Worm (Caenorhabditis elegans) whole organism, L2 larva: Measurements from ENCODE around the gene rund-1.

Experiments
- C34F6.9 ChIP-seq: fragments of 150-350 bp; optimal IDR thresholded peaks from 2 replicates; lab custom pipeline; 2014; ENCODE audit warnings: missing biosample characterization, missing genetic modification characterization
- F13H6.1 ChIP-seq: sonication (generic microtip); optimal IDR thresholded peaks from 2 replicates; lab custom pipeline; 2016; ENCODE audit warnings: missing genetic modification characterization, missing compliant biosample characterization
- Y55F3AM.14 ChIP-seq: fragments of 200-800 bp; sonication (Bioruptor generic); optimal IDR thresholded peaks from 2 replicates; lab custom pipeline; 2018; ENCODE audit warnings: mild to moderate bottlenecking, missing genetic modification characterization, missing compliant biosample characterization
- ZK546.5 ChIP-seq: sonication (generic microtip); optimal IDR thresholded peaks from 2 replicates; lab custom pipeline; 2017; ENCODE audit warnings: missing biosample characterization, missing genetic modification characterization
- alr-1 ChIP-seq: fragments of 150-350 bp; optimal IDR thresholded peaks from 2 replicates; lab custom pipeline; 2014; ENCODE audit warnings: missing biosample characterization, missing genetic modification characterization
- ama-1 ChIP-seq: fragments of 150-350 bp; optimal IDR thresholded peaks from 2 replicates; lab custom pipeline; 2018; ENCODE audit warnings: inconsistent platforms
- ceh-16 ChIP-seq: fragments of 150-350 bp; optimal IDR thresholded peaks from 2 replicates; lab custom pipeline; 2014; ENCODE audit warnings: missing biosample characterization, missing genetic modification characterization
- crh-2 ChIP-seq: sonication (generic microtip); optimal IDR thresholded peaks from 2 replicates; lab custom pipeline; 2017; ENCODE audit warnings: missing biosample characterization, missing genetic modification characterization
- dmd-4 ChIP-seq: sonication (generic microtip); optimal IDR thresholded peaks from 2 replicates; lab custom pipeline; 2017; ENCODE audit warnings: missing biosample characterization, missing genetic modification characterization
- egl-27 ChIP-seq: sonication (generic microtip); optimal IDR thresholded peaks from 3 replicates; lab custom pipeline; 2017; ENCODE audit warnings: missing biosample characterization, missing genetic modification reagents, missing genetic modification characterization
- elt-3 ChIP-seq: sonication (generic microtip); optimal IDR thresholded peaks from 2 replicates; lab custom pipeline; 2017; ENCODE audit warnings: missing biosample characterization, missing genetic modification characterization
- gmeb-1 ChIP-seq: fragments of 150-350 bp; optimal IDR thresholded peaks from 2 replicates; lab custom pipeline; 2014; ENCODE audit warnings: missing biosample characterization, missing genetic modification characterization
- lin-11 ChIP-seq: fragments of 150-350 bp; sonication (generic microtip); optimal IDR thresholded peaks from 2 replicates; lab custom pipeline; 2014; ENCODE audit warnings: missing biosample characterization, missing genetic modification characterization, inconsistent platforms, mixed read lengths
- lin-13 ChIP-seq: fragments of 150-350 bp; optimal IDR thresholded peaks from 2 replicates; lab custom pipeline; 2014; ENCODE audit warnings: missing biosample characterization, missing genetic modification reagents, missing genetic modification characterization
- mab-5 ChIP-seq: fragments of 150-350 bp; optimal IDR thresholded peaks from 2 replicates; lab custom pipeline; 2014; ENCODE audit warnings: missing biosample characterization, missing genetic modification characterization
- nhr-11 ChIP-seq: fragments of 150-350 bp; optimal IDR thresholded peaks from 2 replicates; lab custom pipeline; 2014; ENCODE audit warnings: missing biosample characterization, missing genetic modification characterization
- nhr-12 ChIP-seq: fragments of 150-350 bp; optimal IDR thresholded peaks from 2 replicates; lab custom pipeline; 2014; ENCODE audit warnings: missing biosample characterization, missing genetic modification characterization
- nhr-237 ChIP-seq: fragments of 150-350 bp; optimal IDR thresholded peaks from 2 replicates; lab custom pipeline; 2014; ENCODE audit warnings: missing biosample characterization, missing genetic modification characterization
- nhr-77 ChIP-seq: fragments of 150-350 bp; optimal IDR thresholded peaks from 2 replicates; lab custom pipeline; 2014; ENCODE audit warnings: missing biosample characterization, missing genetic modification characterization
- peb-1 ChIP-seq: fragments of 150-350 bp; optimal IDR thresholded peaks from 2 replicates; lab custom pipeline; 2014; ENCODE audit warnings: missing biosample characterization, missing genetic modification characterization
- sem-4 ChIP-seq: fragments of 150-350 bp; optimal IDR thresholded peaks from 2 replicates; lab custom pipeline; 2014; ENCODE audit warnings: missing biosample characterization, missing genetic modification reagents, missing genetic modification characterization
- skn-1 ChIP-seq: sonication (generic microtip); optimal IDR thresholded peaks from 2 replicates; lab custom pipeline; 2017; ENCODE audit warnings: missing biosample characterization, missing genetic modification characterization
- sma-3 ChIP-seq: sonication (generic microtip); optimal IDR thresholded peaks from 2 replicates; lab custom pipeline; 2016; ENCODE audit warnings: missing genetic modification reagents, missing genetic modification characterization, missing compliant biosample characterization
- sma-9 ChIP-seq, 2 experiments: fragments of 150-350 bp in 1 of 2; sonication (generic microtip) in 1 of 2; optimal IDR thresholded peaks; 2 replicates each; lab custom pipeline; 2014 to 2016; ENCODE audit warnings: missing genetic modification characterization in 2 of 2, mild to moderate bottlenecking in 1 of 2, missing biosample characterization in 1 of 2, missing compliant biosample characterization in 1 of 2, missing genetic modification reagents in 1 of 2, moderate library complexity in 1 of 2
- snpc-4 ChIP-seq: fragments of 150-350 bp; optimal IDR thresholded peaks from 2 replicates; lab custom pipeline; 2014; ENCODE audit warnings: missing biosample characterization, missing genetic modification characterization
- unc-39 ChIP-seq: fragments of 150-350 bp; optimal IDR thresholded peaks from 2 replicates; lab custom pipeline; 2014; ENCODE audit warnings: missing biosample characterization, missing genetic modification characterization
- zag-1 ChIP-seq: fragments of 150-350 bp; optimal IDR thresholded peaks from 2 replicates; lab custom pipeline; 2014; ENCODE audit warnings: missing biosample characterization, missing genetic modification characterization
- ztf-11 ChIP-seq: sonication (generic microtip); optimal IDR thresholded peaks from 2 replicates; lab custom pipeline; 2017; ENCODE audit warnings: missing biosample characterization, missing genetic modification characterization

The rund-1 gene

DNA sequence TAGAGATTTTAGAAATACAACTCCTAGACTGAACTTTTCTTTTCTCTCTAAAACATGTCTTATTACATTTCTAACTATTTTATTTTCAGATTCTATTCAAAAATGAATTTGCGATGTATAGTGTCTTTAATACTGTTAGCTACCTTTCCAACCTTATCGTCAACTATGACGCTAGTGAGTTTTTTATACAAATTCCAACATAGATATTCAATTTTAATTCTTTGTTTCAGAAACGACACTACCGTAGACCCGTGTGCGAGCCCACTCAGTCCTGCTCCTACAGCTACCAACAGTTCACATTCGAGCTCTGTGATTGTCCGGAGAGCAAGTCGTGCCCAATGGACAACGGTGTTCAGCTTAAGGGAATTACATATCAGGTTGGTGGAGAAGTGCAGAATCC, 32.4 kb downstream of the rund-1 start, which contains the start of gene M6.4:
Gene M6.4, plus strand, starts transcription at position 55 of the 400 bp plus-strand sequence.
- TF ChIP-seq unc-39 (no peak), sem-4 (tag; lab: Kevin White, UChicago) (no peak)

DNA sequence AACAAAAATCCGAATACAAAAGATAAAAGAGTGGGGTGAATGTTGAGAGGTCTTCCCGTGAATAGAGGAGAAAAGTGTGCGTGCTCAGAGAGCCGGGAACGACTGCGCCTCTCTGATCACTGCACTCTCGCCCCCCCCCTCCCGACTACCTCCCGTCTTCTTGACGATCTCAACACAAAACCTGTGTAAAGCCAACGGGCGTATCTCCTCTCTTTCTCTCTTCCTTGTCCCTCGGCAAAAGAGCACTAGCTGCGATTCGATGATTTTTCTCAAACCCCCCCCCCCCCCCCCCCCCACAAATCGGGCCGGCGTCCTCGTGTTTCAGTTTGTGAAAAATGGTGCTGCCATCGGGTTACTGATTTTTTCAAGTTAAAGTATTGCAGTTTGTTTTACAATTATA, 39.9 kb downstream of the rund-1 start:
- TF ChIP-seq snpc-4 (no peak), skn-1 (tag; lab: Kevin White, UChicago) (no peak), ama-1 (lab: Kevin White, UChicago) (no peak), peb-1 (no peak), gmeb-1 (tag; lab: Kevin White, UChicago) (no peak), elt-3 (tag; lab: Kevin White, UChicago) (no peak), C34F6.9 (no peak), lin-11 (tag; lab: Kevin White, UChicago) (no peak), nhr-12 (no peak), sma-9 (GFP tag; optimal IDR thresholded peaks at IDR 0.05; lab: Kevin White, UChicago) (no peak), sma-9 (tag; optimal IDR thresholded peaks at IDR 0.05; lab: Kevin White, UChicago) (no peak), Y55F3AM.14 (GFP tag; lab: Kevin White, UChicago) (no peak), alr-1 (tag; lab: Kevin White, UChicago) (no peak), zag-1 (tag; lab: Kevin White, UChicago) (no peak), ztf-11 (tag; lab: Kevin White, UChicago) (no peak), crh-2 (no peak), sem-4 (tag; lab: Kevin White, UChicago) (no peak), lin-13 (no peak), nhr-237 (tag; lab: Kevin White, UChicago) (no peak), F13H6.1 (tag; lab: Kevin White, UChicago) (no peak), unc-39 (no peak)

DNA sequence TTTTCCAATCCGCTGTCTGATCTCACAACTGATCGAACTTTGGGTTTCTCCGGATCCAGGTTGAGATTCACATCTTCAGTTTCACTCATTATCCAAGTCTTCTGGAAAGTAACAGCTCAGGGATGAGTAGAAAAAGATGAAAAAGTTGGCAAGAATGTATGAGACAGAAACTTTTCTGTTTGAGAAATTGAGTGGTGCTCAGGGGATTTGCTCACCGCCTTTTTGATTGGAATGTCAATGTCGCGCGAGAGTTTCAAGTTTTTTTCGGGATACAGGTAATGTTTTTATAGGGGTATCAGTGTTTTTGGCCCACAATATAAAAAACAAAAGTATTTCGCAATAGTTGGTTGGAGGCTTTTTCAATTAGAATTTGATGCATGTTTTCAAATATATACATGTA, 40.4 kb downstream of the rund-1 start, which contains the start of gene unc-96:
Gene unc-96, minus strand, starts transcription at position 101 of the 400 bp plus-strand sequence.
- TF ChIP-seq peb-1 (no peak), sma-9 (GFP tag; optimal IDR thresholded peaks at IDR 0.05; lab: Kevin White, UChicago) (no peak), sma-9 (tag; optimal IDR thresholded peaks at IDR 0.05; lab: Kevin White, UChicago) (no peak), dmd-4 (tag; lab: Kevin White, UChicago) (no peak), alr-1 (tag; lab: Kevin White, UChicago) (no peak), ceh-16 (tag; lab: Kevin White, UChicago) (no peak), sma-3 (GFP tag; lab: Kevin White, UChicago) (no peak), egl-27 (tag; lab: Kevin White, UChicago) (no peak), nhr-11 (tag; lab: Kevin White, UChicago) (no peak), gmeb-1 (tag; lab: Kevin White, UChicago) (no peak)
- TF ChIP-seq, all 48 proteins: peak for 0

DNA sequence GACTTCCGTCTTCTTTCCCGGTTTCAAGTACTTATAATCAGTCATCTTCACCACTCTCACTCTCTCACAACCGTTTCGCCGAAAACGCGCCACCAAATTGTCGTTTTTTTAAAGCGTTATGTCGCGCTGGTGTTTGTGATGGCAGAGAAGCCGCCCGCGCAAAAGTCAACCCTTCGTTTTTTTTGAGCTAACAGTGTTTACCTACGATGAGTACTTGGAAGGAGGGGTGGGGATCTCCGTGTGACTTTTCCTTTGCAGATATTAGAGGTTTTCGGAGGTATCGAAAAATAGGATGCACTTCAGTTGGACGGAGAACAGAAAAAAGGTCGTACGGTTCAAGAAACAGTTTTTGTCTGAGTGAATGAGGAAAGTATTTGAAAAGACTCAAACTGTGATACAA, 43.8 kb downstream of the rund-1 start:
- TF ChIP-seq mab-5 (no peak), F13H6.1 (tag; lab: Kevin White, UChicago) (peak; percentile 34)
- TF ChIP-seq, all 48 proteins: peak for 1

DNA sequence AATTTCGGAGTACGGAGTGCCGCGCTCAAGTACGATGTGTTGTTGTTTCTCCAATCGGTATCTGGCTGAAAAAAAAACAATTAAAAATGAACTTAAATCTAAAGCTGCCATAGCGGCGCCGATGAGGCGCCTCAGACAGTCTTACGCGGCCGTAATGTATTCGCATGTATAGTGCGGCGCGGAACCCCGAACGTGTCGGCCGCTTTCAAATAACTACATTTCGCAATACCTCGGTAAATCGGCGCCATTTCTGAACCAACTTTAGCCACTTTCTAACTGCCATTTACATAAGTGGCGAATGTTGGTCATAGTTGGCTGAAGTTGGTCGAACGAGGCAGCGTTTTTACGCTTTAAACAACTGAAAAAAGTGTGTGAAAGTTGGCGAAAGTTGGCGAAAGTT, 48.8 kb downstream of the rund-1 start:
- peak; percentile 29 for TF ChIP-seq snpc-4
- TF ChIP-seq ZK546.5 (tag; lab: Kevin White, UChicago) = no peak

DNA sequence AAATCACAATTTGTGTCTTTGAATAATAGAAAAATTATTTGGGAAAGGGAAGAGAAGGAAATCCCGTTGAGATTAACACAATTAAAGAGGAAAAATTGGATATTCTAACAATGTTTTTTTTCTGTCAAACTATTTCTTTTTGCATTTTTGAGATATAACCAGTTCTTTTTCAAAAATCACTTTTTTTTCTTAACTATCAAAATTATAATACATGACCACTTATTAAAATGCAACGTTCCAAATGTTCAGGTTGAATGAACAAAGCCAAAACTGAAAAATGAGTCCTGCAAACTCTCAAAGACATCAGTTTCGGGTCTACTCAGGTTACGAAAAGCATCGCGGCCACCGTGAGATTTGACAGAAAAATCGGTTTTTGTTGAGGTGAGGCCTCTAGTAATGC, 52.0 kb downstream of the rund-1 start:
- no peak for TF ChIP-seq lin-13
- no peak for TF ChIP-seq ceh-16 (tag; lab: Kevin White, UChicago)
- no peak for TF ChIP-seq nhr-77 (tag; lab: Kevin White, UChicago)
